Worm (Caenorhabditis elegans) whole organism, mixed stage, embryonic: ENCODE measurements around the gene srxa-1.

Experiments
- bed-3 ChIP-seq: fragments of 200-800 bp; sonication (Bioruptor generic); optimal IDR thresholded peaks from 3 replicates; lab custom pipeline; 2018; ENCODE audit warnings: mild to moderate bottlenecking, missing genetic modification characterization, moderate library complexity, missing compliant biosample characterization
- ceh-39 ChIP-seq: fragments of 150-350 bp; optimal IDR thresholded peaks from 2 replicates; lab custom pipeline; 2014; ENCODE audit warnings: missing biosample characterization, missing genetic modification characterization
- ceh-83 ChIP-seq: fragments of 200-800 bp; sonication (Bioruptor generic); optimal IDR thresholded peaks from 2 replicates; lab custom pipeline; 2018; ENCODE audit warnings: mild to moderate bottlenecking, missing genetic modification characterization, missing compliant biosample characterization
- ces-1 ChIP-seq: fragments of 150-350 bp; optimal IDR thresholded peaks from 2 replicates; lab custom pipeline; 2014; ENCODE audit warnings: missing biosample characterization, missing genetic modification reagents, missing genetic modification characterization
- cnd-1 ChIP-seq: fragments of 200-800 bp; sonication (Bioruptor generic); optimal IDR thresholded peaks from 2 replicates; lab custom pipeline; 2018; ENCODE audit warnings: mild to moderate bottlenecking, missing genetic modification characterization, missing compliant biosample characterization
- drap-1 ChIP-seq: fragments of 200-800 bp; sonication (Bioruptor generic); optimal IDR thresholded peaks from 3 replicates; lab custom pipeline; 2018; ENCODE audit warnings: mild to moderate bottlenecking, missing genetic modification characterization, missing compliant biosample characterization
- elt-1 ChIP-seq: sonication (generic microtip); optimal IDR thresholded peaks from 2 replicates; lab custom pipeline; 2017; ENCODE audit warnings: missing genetic modification characterization, mild to moderate bottlenecking, missing compliant biosample characterization, antibody characterized with exemption, moderate library complexity, borderline replicate concordance; ENCODE audit not compliant: insufficient read depth
- elt-3 ChIP-seq: fragments of 150-350 bp; optimal IDR thresholded peaks from 2 replicates; lab custom pipeline; 2014; ENCODE audit warnings: missing biosample characterization, missing genetic modification characterization
- flh-1 ChIP-seq: fragments of 200-800 bp; sonication (Bioruptor generic); optimal IDR thresholded peaks from 2 replicates; lab custom pipeline; 2018; ENCODE audit warnings: mild to moderate bottlenecking, missing genetic modification characterization, moderate library complexity, missing compliant biosample characterization
- ham-2 ChIP-seq: fragments of 200-800 bp; sonication (Bioruptor generic); optimal IDR thresholded peaks from 2 replicates; lab custom pipeline; 2018; ENCODE audit warnings: mild to moderate bottlenecking, missing genetic modification characterization, missing compliant biosample characterization
- lin-13 ChIP-seq: fragments of 150-350 bp; optimal IDR thresholded peaks from 2 replicates; lab custom pipeline; 2014; ENCODE audit warnings: missing biosample characterization, missing genetic modification characterization
- lin-32 ChIP-seq: fragments of 200-800 bp; sonication (Bioruptor generic); optimal IDR thresholded peaks from 2 replicates; lab custom pipeline; 2018; ENCODE audit warnings: mild to moderate bottlenecking, missing genetic modification characterization, missing compliant biosample characterization
- lsy-2 ChIP-seq: fragments of 150-350 bp; optimal IDR thresholded peaks from 2 replicates; lab custom pipeline; 2014; ENCODE audit warnings: missing biosample characterization, missing genetic modification characterization
- mab-5 ChIP-seq: fragments of 150-350 bp; optimal IDR thresholded peaks from 2 replicates; lab custom pipeline; 2014; ENCODE audit warnings: missing biosample characterization, missing genetic modification characterization
- mep-1 ChIP-seq: fragments of 150-350 bp; optimal IDR thresholded peaks from 2 replicates; lab custom pipeline; 2017; ENCODE audit warnings: missing biosample characterization, missing genetic modification reagents, missing genetic modification characterization, inconsistent platforms
- mls-2 ChIP-seq: sonication (generic microtip); optimal IDR thresholded peaks from 2 replicates; lab custom pipeline; 2016; ENCODE audit warnings: mild to moderate bottlenecking, missing genetic modification characterization, moderate library complexity, missing compliant biosample characterization
- nhr-12 ChIP-seq: fragments of 150-350 bp; optimal IDR thresholded peaks from 2 replicates; lab custom pipeline; 2014; ENCODE audit warnings: missing biosample characterization, missing genetic modification characterization
- nhr-237 ChIP-seq: fragments of 150-350 bp; optimal IDR thresholded peaks from 2 replicates; lab custom pipeline; 2014; ENCODE audit warnings: missing biosample characterization, missing genetic modification characterization
- nhr-28 ChIP-seq: fragments of 150-350 bp; optimal IDR thresholded peaks from 2 replicates; lab custom pipeline; 2014; ENCODE audit warnings: missing biosample characterization, missing genetic modification characterization
- nhr-76 ChIP-seq: sonication (generic microtip); optimal IDR thresholded peaks from 2 replicates; lab custom pipeline; 2017; ENCODE audit warnings: missing biosample characterization, missing genetic modification characterization
- pha-4 ChIP-seq: fragments of 150-350 bp; optimal IDR thresholded peaks from 2 replicates; lab custom pipeline; 2018; ENCODE audit warnings: missing biosample characterization, missing genetic modification reagents, missing genetic modification characterization
- sem-2 ChIP-seq: fragments of 200-800 bp; sonication (Bioruptor generic); optimal IDR thresholded peaks from 2 replicates; lab custom pipeline; 2018; ENCODE audit warnings: mild to moderate bottlenecking, missing genetic modification characterization, missing compliant biosample characterization
- snpc-4 ChIP-seq: fragments of 150-350 bp; optimal IDR thresholded peaks from 2 replicates; lab custom pipeline; 2014; ENCODE audit warnings: missing biosample characterization, missing genetic modification characterization
- sptf-1 ChIP-seq: sonication (generic microtip); optimal IDR thresholded peaks from 2 replicates; lab custom pipeline; 2017; ENCODE audit warnings: mild to moderate bottlenecking, missing genetic modification characterization, moderate library complexity, missing compliant biosample characterization
- tbx-8 ChIP-seq: fragments of 200-800 bp; sonication (Bioruptor generic); optimal IDR thresholded peaks from 2 replicates; lab custom pipeline; 2018; ENCODE audit warnings: mild to moderate bottlenecking, missing genetic modification characterization, moderate library complexity, missing compliant biosample characterization
- unc-120 ChIP-seq: sonication (generic microtip); optimal IDR thresholded peaks from 2 replicates; lab custom pipeline; 2017; ENCODE audit warnings: missing genetic modification characterization, missing compliant biosample characterization; ENCODE audit not compliant: poor library complexity, severe bottlenecking
- unc-62 ChIP-seq: fragments of 150-350 bp; optimal IDR thresholded peaks from 2 replicates; lab custom pipeline; 2014; ENCODE audit warnings: missing biosample characterization, missing genetic modification reagents, missing genetic modification characterization
- zip-8 ChIP-seq: fragments of 150-350 bp; optimal IDR thresholded peaks from 2 replicates; lab custom pipeline; 2014; ENCODE audit warnings: missing biosample characterization, missing genetic modification characterization

The srxa-1 gene

DNA sequence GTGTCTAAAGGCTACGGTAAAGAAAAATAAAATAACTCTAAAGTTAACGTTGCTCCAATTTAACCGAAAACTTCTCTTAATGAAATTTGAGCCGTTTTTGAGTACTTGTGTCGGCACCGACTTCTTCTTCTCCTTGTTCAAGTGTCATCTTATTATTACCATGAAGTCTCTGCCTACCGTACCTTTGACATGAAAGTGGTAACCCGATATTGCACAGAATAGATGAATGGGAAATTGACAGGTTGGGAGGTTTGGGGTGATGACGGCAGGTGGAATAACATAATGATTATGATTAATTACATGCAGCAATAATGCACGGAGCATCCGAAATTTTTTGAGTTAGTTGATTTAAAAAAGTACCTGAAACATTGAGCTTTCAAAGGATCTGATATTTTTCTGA lies 14.9 kb downstream of the srxa-1 start:
- TF ChIP-seq lin-32 (GFP tag; lab: Kevin White, UChicago) (no peak), pha-4 (tag; lab: Kevin White, UChicago) (peak; percentile 84)

- no peak for TF ChIP-seq sptf-1 (tag; lab: Kevin White, UChicago)
- no peak for TF ChIP-seq nhr-76
- TF ChIP-seq zip-8 (tag; lab: Kevin White, UChicago), result no peak
- TF ChIP-seq mep-1 (tag; lab: Kevin White, UChicago), result no peak
- TF ChIP-seq lin-32 (GFP tag; lab: Kevin White, UChicago), result no peak
- TF ChIP-seq ceh-39 (tag; lab: Kevin White, UChicago), result no peak
- no peak for TF ChIP-seq mls-2
- no peak for TF ChIP-seq snpc-4 (tag; lab: Kevin White, UChicago)
- no peak for TF ChIP-seq pha-4 (tag; lab: Kevin White, UChicago)
- TF ChIP-seq mab-5 (tag; lab: Kevin White, UChicago), result no peak
- TF ChIP-seq cnd-1 (tag; lab: Kevin White, UChicago), result no peak
- no peak for TF ChIP-seq ham-2 (GFP tag; lab: Kevin White, UChicago)
- no peak for TF ChIP-seq nhr-12 (tag; lab: Kevin White, UChicago)
- no peak for TF ChIP-seq ceh-83
- no peak for TF ChIP-seq unc-120 (tag; lab: Kevin White, UChicago)
These were observed 16.1 kb downstream of the srxa-1 start for ce11 chrV:20747964-20748363.

ce11 chrV:20749098-20749497 lies 17.2 kb downstream of the srxa-1 start:
- TF ChIP-seq mep-1 (tag; lab: Kevin White, UChicago) (peak; percentile 2), lsy-2 (tag; lab: Kevin White, UChicago) (peak; percentile 73), zip-8 (tag; lab: Kevin White, UChicago) (no peak), flh-1 (GFP tag; lab: Kevin White, UChicago) (no peak), elt-1 (tag; lab: Kevin White, UChicago) (no peak), nhr-12 (tag; lab: Kevin White, UChicago) (no peak), elt-3 (tag; lab: Kevin White, UChicago) (no peak), ces-1 (GFP tag; lab: Kevin White, UChicago) (no peak), ceh-83 (no peak), bed-3 (GFP tag; lab: Kevin White, UChicago) (no peak), snpc-4 (tag; lab: Kevin White, UChicago) (no peak), tbx-8 (GFP tag; lab: Kevin White, UChicago) (no peak), unc-62 (GFP tag; lab: Kevin White, UChicago) (no peak), lin-32 (GFP tag; lab: Kevin White, UChicago) (no peak), mab-5 (tag; lab: Kevin White, UChicago) (no peak), lin-13 (no peak), cnd-1 (tag; lab: Kevin White, UChicago) (no peak), pha-4 (tag; lab: Kevin White, UChicago) (peak; percentile 100), nhr-28 (no peak), nhr-76 (no peak), sem-2 (no peak), nhr-237 (tag; lab: Kevin White, UChicago) (peak; percentile 45), drap-1 (GFP tag; lab: Kevin White, UChicago) (peak; percentile 46), unc-120 (tag; lab: Kevin White, UChicago) (no peak)

DNA sequence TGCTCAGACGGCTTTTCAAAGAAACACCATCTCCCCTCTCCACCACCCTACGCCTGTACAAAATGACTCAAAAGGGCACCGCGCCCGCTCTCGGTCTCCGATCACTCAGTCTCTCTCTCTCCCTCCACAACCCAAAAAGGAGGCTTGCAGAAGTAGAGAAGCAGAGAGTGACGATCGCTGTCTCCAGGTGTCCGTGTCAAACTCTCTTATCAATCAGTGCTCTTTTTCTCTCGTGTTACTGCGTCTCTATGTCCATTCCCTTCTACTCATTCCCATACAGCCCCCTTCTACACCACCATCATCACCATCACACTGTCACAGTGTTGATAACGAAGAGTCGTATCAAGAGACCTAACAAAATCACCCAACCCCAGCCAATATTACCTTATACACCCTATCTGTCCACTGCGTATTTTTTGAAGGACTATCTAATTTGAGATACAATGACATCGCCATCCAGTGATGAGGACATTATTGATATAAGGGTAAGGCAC lies 20.8 kb downstream of the srxa-1 start, which contains the start of gene pha-4:
pha-4 (plus strand) TSS at position 444 of the 494 bp plus-strand sequence.
- TF ChIP-seq unc-62 (GFP tag; lab: Kevin White, UChicago), result no peak
- TF ChIP-seq pha-4 (tag; lab: Kevin White, UChicago), result peak; percentile 93

DNA sequence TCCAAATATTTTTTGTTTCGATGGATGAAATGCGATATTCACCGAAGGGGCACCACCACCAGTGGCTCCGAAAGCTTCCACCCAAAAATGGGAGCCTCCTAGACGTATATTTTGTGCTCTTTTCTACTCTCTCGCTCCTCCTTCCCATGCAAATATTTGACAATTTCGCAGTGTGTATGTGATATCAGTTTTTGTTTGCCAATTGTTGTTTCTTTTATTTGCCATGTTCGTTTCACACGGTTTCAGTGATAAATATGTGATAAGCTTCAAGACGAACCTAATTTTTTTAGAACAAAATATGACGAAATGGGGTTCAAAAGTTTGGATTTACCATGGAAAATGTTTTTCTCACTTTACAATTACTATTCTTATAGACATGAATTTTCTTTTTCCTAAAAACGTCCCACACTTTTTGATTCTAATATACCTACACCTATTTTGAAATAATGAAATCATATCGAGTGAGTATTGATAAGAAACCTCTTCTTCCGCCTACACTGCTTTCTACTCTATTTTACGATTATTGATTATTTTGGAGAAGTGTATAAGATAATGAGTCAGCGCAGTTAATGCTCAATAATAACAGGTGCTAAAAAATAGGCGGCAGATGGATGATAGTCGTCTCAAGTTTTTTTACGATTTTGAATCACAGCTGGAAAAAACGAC lies 22.1 kb downstream of the srxa-1 start:
- no peak for TF ChIP-seq sem-2
- peak; percentile 89 for TF ChIP-seq pha-4 (tag; lab: Kevin White, UChicago)
